Worm (Caenorhabditis elegans) whole organism, late embryonic: ENCODE measurements around the gene F54E12.2.

Experiments
- F13H6.1 ChIP-seq: sonication (generic microtip); optimal IDR thresholded peaks from 2 replicates; lab custom pipeline; 2016; ENCODE audit warnings: missing genetic modification characterization, missing compliant biosample characterization
- hlh-13 ChIP-seq: fragments of 200-800 bp; sonication (Bioruptor generic); optimal IDR thresholded peaks from 2 replicates; lab custom pipeline; 2018; ENCODE audit warnings: mild to moderate bottlenecking, missing genetic modification characterization, missing compliant biosample characterization
- nhr-11 ChIP-seq: fragments of 150-350 bp; optimal IDR thresholded peaks from 2 replicates; lab custom pipeline; 2014; ENCODE audit warnings: missing biosample characterization, missing genetic modification characterization

ce11 chrIV:11350809-11351208 lies 13.8 kb upstream of the F54E12.2 start:
- TF ChIP-seq nhr-11 (no peak), F13H6.1 (tag; lab: Kevin White, UChicago) (no peak), hlh-13 (GFP tag; lab: Kevin White, UChicago) (no peak)
